Worm (Caenorhabditis elegans) whole organism, early embryonic: Measurements from ENCODE around the gene frpr-11.

ENCODE experiments used
- ama-1 ChIP-seq: fragments of 150-350 bp; optimal IDR thresholded peaks from 2 replicates; lab custom pipeline; 2014
- hmbx-1 ChIP-seq: sonication (generic microtip); optimal IDR thresholded peaks from 2 replicates; lab custom pipeline; 2016; ENCODE audit warnings: mild to moderate bottlenecking, missing genetic modification characterization, missing compliant biosample characterization
- sea-1 ChIP-seq: fragments of 200-800 bp; sonication (Bioruptor generic); conservative IDR thresholded peaks from 2 replicates; pipeline ENCODE4 v1.3.6; 2022; ENCODE audit warnings: missing genetic modification characterization, missing compliant biosample characterization

DNA sequence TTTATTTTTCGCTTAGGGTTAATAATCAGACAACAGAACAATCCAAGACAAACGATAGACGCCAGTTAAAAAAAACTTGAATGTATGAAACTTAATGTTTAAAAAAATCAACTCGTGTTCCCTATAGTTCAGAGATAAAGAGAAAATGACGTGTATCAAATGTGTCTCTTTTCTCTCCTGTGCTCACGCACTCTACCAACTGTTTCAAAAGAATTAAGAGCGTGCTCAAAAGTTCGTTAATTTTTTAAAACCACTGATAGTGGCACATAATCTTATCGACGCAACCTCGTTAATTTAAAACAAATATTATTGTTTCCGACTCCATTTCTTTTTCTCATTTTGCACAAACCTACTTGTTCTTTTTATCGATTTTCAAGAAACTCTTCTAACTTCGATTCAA lies 1.3 kb upstream of the frpr-11 start:
- TF ChIP-seq sea-1 (GFP tag; lab: Robert Waterston, UW) (no peak), hmbx-1 (tag; lab: Kevin White, UChicago) (no peak), ama-1 (lab: Kevin White, UChicago) (no peak)
